Fruit fly (Drosophila melanogaster) Kc167 (cell line): ENCODE results near the gene CG32727.

Source experiments
- Myc ChIP-seq: fragments of >200 bp; optimal IDR thresholded peaks from 2 replicates; lab custom pipeline; 2017; ENCODE audit warnings: missing external identifiers
- Sin3A ChIP-seq: fragments of >200 bp; optimal IDR thresholded peaks from 2 replicates; lab custom pipeline; 2018; ENCODE audit warnings: missing external identifiers
- h ChIP-seq: fragments of >200 bp; optimal IDR thresholded peaks from 3 replicates; lab custom pipeline; 2018; ENCODE audit warnings: missing external identifiers
- psq ChIP-seq: fragments of >200 bp; optimal IDR thresholded peaks from 2 replicates; lab custom pipeline; 2017; ENCODE audit warnings: missing external identifiers
- ttk ChIP-seq: sonication (Bioruptor generic); optimal IDR thresholded peaks from 2 replicates; lab custom pipeline; 2017; ENCODE audit warnings: missing external identifiers

DNA sequence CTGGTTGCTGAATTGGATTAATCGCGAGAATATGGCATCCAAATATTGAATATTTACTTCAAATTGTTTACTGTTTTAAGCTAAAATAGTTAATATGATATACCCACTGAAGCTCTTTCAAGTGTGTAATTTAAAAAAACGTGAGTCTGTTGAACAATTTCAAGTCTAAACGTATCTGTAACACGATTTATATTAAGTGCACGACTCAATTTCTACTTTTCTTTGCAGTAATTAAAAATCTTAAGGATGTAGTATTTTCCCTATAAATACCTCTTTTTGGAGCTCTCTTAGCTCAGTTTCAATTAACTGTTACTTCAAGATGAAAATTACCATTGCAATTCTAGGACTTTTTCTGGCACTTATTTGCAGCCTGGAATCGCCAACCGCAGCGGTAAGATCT is 5.4 kb downstream of the CG32727 start, which contains the start of gene CG42704:
- TF ChIP-seq Myc (lab: Kevin White, UChicago) (no peak), psq (lab: Kevin White, UChicago) (no peak), Sin3A (lab: Kevin White, UChicago) (no peak), ttk (lab: Kevin White, UChicago) (no peak), h (no peak)
